Worm (Caenorhabditis elegans) whole organism, L1 larva: Measurements from ENCODE around the gene twk-9.
A peak's percentile ranks its signal among the peaks of the same experiment; 100 is the strongest.

Source experiments
- C16A3.4 ChIP-seq: fragments of 150-350 bp; optimal IDR thresholded peaks from 2 replicates; lab custom pipeline; 2014; ENCODE audit warnings: missing biosample characterization, missing genetic modification characterization
- F16B12.6 ChIP-seq: fragments of 150-350 bp; optimal IDR thresholded peaks from 2 replicates; lab custom pipeline; 2014; ENCODE audit warnings: missing biosample characterization, missing genetic modification characterization
- blmp-1 ChIP-seq: fragments of 150-350 bp; optimal IDR thresholded peaks from 2 replicates; lab custom pipeline; 2014; ENCODE audit warnings: missing biosample characterization, missing genetic modification characterization
- ceh-8 ChIP-seq: fragments of 200-800 bp; sonication (Bioruptor generic); optimal IDR thresholded peaks from 2 replicates; lab custom pipeline; 2018; ENCODE audit warnings: mild to moderate bottlenecking, missing genetic modification characterization, moderate library complexity, missing compliant biosample characterization
- ceh-82 ChIP-seq, 3 experiments: fragments of 150-350 bp in 1 of 3; sonication (generic microtip) in 2 of 3; optimal IDR thresholded peaks; 2 replicates each; lab custom pipeline; 2014 to 2017; ENCODE audit warnings: missing biosample characterization in 3 of 3, missing genetic modification characterization in 3 of 3
- ceh-88 ChIP-seq: fragments of 200-800 bp; sonication (Bioruptor generic); IDR thresholded peaks from 2 replicates; pipeline ENCODE4 v1.3.6; 2022; ENCODE audit warnings: missing genetic modification characterization, missing compliant biosample characterization
- ceh-90 ChIP-seq: sonication (generic microtip); optimal IDR thresholded peaks from 2 replicates; lab custom pipeline; 2016; ENCODE audit warnings: missing genetic modification characterization, missing compliant biosample characterization
- ces-1 ChIP-seq: fragments of 150-350 bp; optimal IDR thresholded peaks from 2 replicates; lab custom pipeline; 2014; ENCODE audit warnings: missing biosample characterization, missing genetic modification reagents, missing genetic modification characterization
- dpl-1 ChIP-seq, 3 experiments: fragments of 150-350 bp in 2 of 3; sonication (generic microtip) in 1 of 3; optimal IDR thresholded peaks; 2 replicates each; lab custom pipeline; 2014 to 2017; ENCODE audit warnings: missing biosample characterization in 3 of 3, missing genetic modification characterization in 3 of 3, missing genetic modification reagents in 3 of 3
- efl-1 ChIP-seq, 4 experiments: fragments of 150-350 bp; optimal IDR thresholded peaks in 3 of 4; peaks in 1 of 4; 1 replicate in 1 of 4; 2 replicates in 3 of 4; lab custom pipeline; 2014; ENCODE audit warnings: missing biosample characterization in 2 of 4, missing genetic modification characterization in 2 of 4, missing genetic modification reagents in 2 of 4
- efl-3 ChIP-seq: fragments of 200-800 bp; sonication (Bioruptor generic); optimal IDR thresholded peaks from 2 replicates; lab custom pipeline; 2018; ENCODE audit warnings: mild to moderate bottlenecking, missing genetic modification characterization, missing compliant biosample characterization
- egl-13 ChIP-seq: sonication (generic microtip); optimal IDR thresholded peaks from 2 replicates; lab custom pipeline; 2016; ENCODE audit warnings: missing genotype, missing genetic modification reagents, missing genetic modification characterization, missing compliant biosample characterization
- egl-27 ChIP-seq, 2 experiments: fragments of 150-350 bp in 1 of 2; sonication (generic microtip); optimal IDR thresholded peaks; 3 replicates each; lab custom pipeline; 2017 to 2018; ENCODE audit warnings: missing biosample characterization in 2 of 2, missing genetic modification characterization in 2 of 2, missing genetic modification reagents in 2 of 2
- elt-3 ChIP-seq, 6 experiments: fragments of 150-350 bp in 1 of 6; sonication (generic microtip); optimal IDR thresholded peaks; 2 replicates each; lab custom pipeline; 2017 to 2018; ENCODE audit warnings: missing biosample characterization in 6 of 6, missing genetic modification characterization in 6 of 6, inconsistent platforms in 1 of 6
- fkh-10 ChIP-seq: sonication (generic microtip); optimal IDR thresholded peaks from 2 replicates; lab custom pipeline; 2017; ENCODE audit warnings: missing biosample characterization, missing genetic modification reagents, missing genetic modification characterization
- fkh-8 ChIP-seq: sonication (generic microtip); optimal IDR thresholded peaks from 2 replicates; lab custom pipeline; 2016; ENCODE audit warnings: mild to moderate bottlenecking, missing genetic modification characterization, missing compliant biosample characterization
- hpl-2 ChIP-seq: fragments of 150-350 bp; optimal IDR thresholded peaks from 2 replicates; lab custom pipeline; 2014; ENCODE audit warnings: missing biosample characterization, missing genetic modification reagents, missing genetic modification characterization
- isw-1 ChIP-seq: fragments of 200-800 bp; sonication (Bioruptor generic); IDR thresholded peaks from 2 replicates; pipeline ENCODE4 v1.3.6; 2022; ENCODE audit warnings: missing genetic modification characterization, missing compliant biosample characterization
- lin-14 ChIP-seq: fragments of 200-800 bp; sonication (Bioruptor generic); optimal IDR thresholded peaks from 2 replicates; lab custom pipeline; 2018; ENCODE audit warnings: mild to moderate bottlenecking, missing genetic modification characterization, moderate library complexity, missing compliant biosample characterization
- lin-15B ChIP-seq: fragments of 150-350 bp; sonication (generic microtip); optimal IDR thresholded peaks from 3 replicates; lab custom pipeline; 2014; ENCODE audit warnings: missing biosample characterization, missing genetic modification characterization
- lin-35 ChIP-seq, 2 experiments: fragments of 150-350 bp; optimal IDR thresholded peaks; 2 replicates each; lab custom pipeline; 2014; ENCODE audit warnings: missing biosample characterization in 2 of 2, missing genetic modification characterization in 2 of 2, missing genetic modification reagents in 2 of 2
- lir-3 ChIP-seq: sonication (generic microtip); optimal IDR thresholded peaks from 2 replicates; lab custom pipeline; 2016; ENCODE audit warnings: mild to moderate bottlenecking, missing genetic modification characterization, moderate library complexity, missing compliant biosample characterization; ENCODE audit not compliant: poor library complexity
- lsy-2 ChIP-seq, 2 experiments: fragments of 150-350 bp; optimal IDR thresholded peaks; 2 replicates each; lab custom pipeline; 2014; ENCODE audit warnings: missing biosample characterization in 2 of 2, missing genetic modification characterization in 2 of 2
- mab-9 ChIP-seq: fragments of 200-800 bp; sonication (Bioruptor generic); IDR thresholded peaks from 2 replicates; pipeline ENCODE4 v1.3.6; 2022; ENCODE audit warnings: missing genetic modification reagents, missing genetic modification characterization, missing compliant biosample characterization
- mep-1 ChIP-seq: fragments of 150-350 bp; optimal IDR thresholded peaks from 2 replicates; lab custom pipeline; 2014; ENCODE audit warnings: missing biosample characterization, missing genetic modification characterization
- nhr-19 ChIP-seq: fragments of 200-800 bp; sonication (Bioruptor generic); conservative IDR thresholded peaks from 2 replicates; pipeline ENCODE4 v1.3.6; 2022; ENCODE audit warnings: missing genetic modification characterization, missing compliant biosample characterization
- nhr-20 ChIP-seq: sonication (generic microtip); optimal IDR thresholded peaks from 2 replicates; lab custom pipeline; 2016; ENCODE audit warnings: mild to moderate bottlenecking, missing genetic modification characterization, missing compliant biosample characterization
- nhr-47 ChIP-seq: sonication (generic microtip); optimal IDR thresholded peaks from 2 replicates; lab custom pipeline; 2016; ENCODE audit warnings: mild to moderate bottlenecking, missing genetic modification characterization, moderate library complexity, missing compliant biosample characterization
- nhr-71 ChIP-seq: sonication (generic microtip); optimal IDR thresholded peaks from 2 replicates; lab custom pipeline; 2016; ENCODE audit warnings: mild to moderate bottlenecking, missing genetic modification characterization, moderate library complexity, missing compliant biosample characterization
- nhr-85 ChIP-seq: sonication (generic microtip); peaks from one replicate; lab custom pipeline; 2016; ENCODE audit warnings: missing genetic modification characterization, inconsistent platforms, missing compliant biosample characterization
- nhr-90 ChIP-seq: sonication (generic microtip); optimal IDR thresholded peaks from 2 replicates; lab custom pipeline; 2016; ENCODE audit warnings: mild to moderate bottlenecking, missing genetic modification characterization, missing compliant biosample characterization; ENCODE audit not compliant: poor library complexity
- pag-3 ChIP-seq: sonication (generic microtip); optimal IDR thresholded peaks from 2 replicates; lab custom pipeline; 2017; ENCODE audit warnings: missing genetic modification characterization, mild to moderate bottlenecking, missing compliant biosample characterization, antibody characterized with exemption, borderline replicate concordance; ENCODE audit not compliant: insufficient read depth
- pqm-1 ChIP-seq: sonication (generic microtip); optimal IDR thresholded peaks from 3 replicates; lab custom pipeline; 2017; ENCODE audit warnings: missing biosample characterization, missing genetic modification characterization
- skn-1 ChIP-seq: fragments of 150-350 bp; optimal IDR thresholded peaks from 2 replicates; lab custom pipeline; 2014; ENCODE audit warnings: missing biosample characterization, missing genetic modification characterization
- snu-23 ChIP-seq: sonication (generic microtip); optimal IDR thresholded peaks from 2 replicates; lab custom pipeline; 2016; ENCODE audit warnings: missing genetic modification characterization, missing compliant biosample characterization
- sptf-1 ChIP-seq: fragments of 150-350 bp; optimal IDR thresholded peaks from 2 replicates; lab custom pipeline; 2014; ENCODE audit warnings: missing biosample characterization, missing genetic modification characterization
- sup-37 ChIP-seq: fragments of 200-800 bp; sonication (Bioruptor generic); optimal IDR thresholded peaks from 2 replicates; lab custom pipeline; 2018; ENCODE audit warnings: mild to moderate bottlenecking, missing genetic modification characterization, missing compliant biosample characterization
- swsn-7 ChIP-seq: sonication (generic microtip); optimal IDR thresholded peaks from 2 replicates; lab custom pipeline; 2016; ENCODE audit warnings: missing genetic modification characterization, missing compliant biosample characterization
- tlp-1 ChIP-seq: fragments of 150-350 bp; optimal IDR thresholded peaks from 2 replicates; lab custom pipeline; 2014; ENCODE audit warnings: missing biosample characterization, missing genetic modification characterization
- unc-130 ChIP-seq: fragments of 150-350 bp; optimal IDR thresholded peaks from 2 replicates; lab custom pipeline; 2017; ENCODE audit warnings: missing biosample characterization, missing genetic modification characterization, inconsistent platforms
- unc-30 ChIP-seq: sonication (generic microtip); optimal IDR thresholded peaks from 2 replicates; lab custom pipeline; 2017; ENCODE audit warnings: missing biosample characterization, missing genetic modification characterization
- xbp-1 ChIP-seq: sonication (generic microtip); optimal IDR thresholded peaks from 2 replicates; lab custom pipeline; 2016; ENCODE audit warnings: missing genetic modification characterization, missing compliant biosample characterization
- zip-4 ChIP-seq: fragments of 200-800 bp; sonication (Bioruptor generic); optimal IDR thresholded peaks from 2 replicates; lab custom pipeline; 2018; ENCODE audit warnings: mild to moderate bottlenecking, missing genetic modification characterization, moderate library complexity, missing compliant biosample characterization
- ztf-4 ChIP-seq: fragments of 150-350 bp; optimal IDR thresholded peaks from 2 replicates; lab custom pipeline; 2014; ENCODE audit warnings: missing biosample characterization, missing genetic modification characterization

Gene twk-9

ce11 chrIV:9697869-9698268 lies 4.9 kb downstream of the twk-9 start:
- no peak for TF ChIP-seq nhr-85
- no peak for TF ChIP-seq nhr-19 (GFP tag; lab: Robert Waterston, UW)
- no peak for TF ChIP-seq xbp-1
- TF ChIP-seq ceh-88 = no peak
- no peak for TF ChIP-seq dpl-1 (GFP tag; optimal IDR thresholded peaks at IDR 0.05; lab: Kevin White, UChicago)
- no peak for TF ChIP-seq pqm-1 (tag; lab: Kevin White, UChicago)
- no peak for TF ChIP-seq efl-3 (GFP tag; lab: Kevin White, UChicago)
- no peak for TF ChIP-seq nhr-90 (tag; lab: Kevin White, UChicago)
- no peak for TF ChIP-seq sptf-1
- TF ChIP-seq skn-1 (tag; lab: Kevin White, UChicago) = no peak
- no peak for TF ChIP-seq nhr-20 (tag; lab: Kevin White, UChicago)
- no peak for TF ChIP-seq lin-35 (GFP tag; optimal IDR thresholded peaks at IDR 0.05; lab: Kevin White, UChicago)
- TF ChIP-seq hpl-2 (GFP tag; lab: Kevin White, UChicago) = no peak
- TF ChIP-seq F16B12.6 = no peak
- no peak for TF ChIP-seq lir-3 (tag; lab: Kevin White, UChicago)

ce11 chrIV:9699062-9699461 lies 6.1 kb downstream of the twk-9 start:
- TF ChIP-seq egl-27 (tag; optimal IDR thresholded peaks at IDR 0.05; lab: Kevin White, UChicago) = no peak
- no peak for TF ChIP-seq nhr-71
- TF ChIP-seq sup-37 (GFP tag; lab: Kevin White, UChicago) = no peak
- no peak for TF ChIP-seq tlp-1 (tag; lab: Kevin White, UChicago)
- TF ChIP-seq ceh-82 (tag; optimal IDR thresholded peaks at IDR 0.05; lab: Kevin White, UChicago) = no peak
- TF ChIP-seq lin-14 = no peak
- TF ChIP-seq efl-1 (optimal IDR thresholded peaks at IDR 0.05; lab: Kevin White, UChicago) = no peak
- TF ChIP-seq efl-1 (GFP tag; optimal IDR thresholded peaks at IDR 0.05 in 1 of 2; lab: Kevin White, UChicago) = no peak
- no peak for TF ChIP-seq ces-1 (GFP tag; lab: Kevin White, UChicago)
- TF ChIP-seq mep-1 (tag; lab: Kevin White, UChicago) = no peak
- no peak for TF ChIP-seq egl-13 (tag; lab: Kevin White, UChicago)
- TF ChIP-seq fkh-8 (tag; lab: Kevin White, UChicago) = no peak
- no peak for TF ChIP-seq elt-3 (tag; optimal IDR thresholded peaks at IDR 0.05; lab: Kevin White, UChicago)
- TF ChIP-seq mab-9 (GFP tag; lab: Robert Waterston, UW) = no peak
- TF ChIP-seq fkh-10 (GFP tag; lab: Kevin White, UChicago) = no peak
- no peak for TF ChIP-seq zip-4 (GFP tag; lab: Kevin White, UChicago)
- TF ChIP-seq nhr-19 (GFP tag; lab: Robert Waterston, UW) = no peak
- no peak for TF ChIP-seq pag-3 (tag; lab: Kevin White, UChicago)

- TF ChIP-seq sup-37 (GFP tag; lab: Kevin White, UChicago) (no peak), snu-23 (peak; percentile 57), elt-3 (tag; optimal IDR thresholded peaks at IDR 0.05; lab: Kevin White, UChicago) (peak in 1 of 6 experiments; percentile 9), lin-35 (GFP tag; optimal IDR thresholded peaks at IDR 0.05; lab: Kevin White, UChicago) (peak; percentile 50 to 65), nhr-20 (tag; lab: Kevin White, UChicago) (peak; percentile 32), unc-30 (no peak), unc-130 (tag; lab: Kevin White, UChicago) (no peak), ztf-4 (tag; lab: Kevin White, UChicago) (no peak), ceh-8 (no peak), nhr-71 (peak; percentile 59), isw-1 (GFP tag; lab: Robert Waterston, UW) (peak; percentile 17; the same call in 1 of the 2 replicates), nhr-19 (GFP tag; lab: Robert Waterston, UW) (no peak), lin-14 (no peak), nhr-47 (tag; lab: Kevin White, UChicago) (peak; percentile 36), fkh-8 (tag; lab: Kevin White, UChicago) (no peak), xbp-1 (peak; percentile 16), skn-1 (tag; lab: Kevin White, UChicago) (peak; percentile 45), swsn-7 (peak; percentile 35), efl-1 (optimal IDR thresholded peaks at IDR 0.05; lab: Kevin White, UChicago) (peak; percentile 42 to 55), efl-1 (GFP tag; optimal IDR thresholded peaks at IDR 0.05 in 1 of 2; lab: Kevin White, UChicago) (peak; percentile 55 to 89), blmp-1 (tag; lab: Kevin White, UChicago) (peak; percentile 55), dpl-1 (GFP tag; optimal IDR thresholded peaks at IDR 0.05; lab: Kevin White, UChicago) (peak; percentile 34 to 68 (median 51)), nhr-90 (tag; lab: Kevin White, UChicago) (peak; percentile 4), ceh-90 (tag; lab: Kevin White, UChicago) (no peak), lsy-2 (tag; optimal IDR thresholded peaks at IDR 0.05; lab: Kevin White, UChicago) (peak; percentile 96 to 99), ceh-82 (tag; optimal IDR thresholded peaks at IDR 0.05; lab: Kevin White, UChicago) (peak in 2 of 3 experiments; percentile 23 to 35), F16B12.6 (peak; percentile 90), sptf-1 (no peak), zip-4 (GFP tag; lab: Kevin White, UChicago) (no peak), C16A3.4 (tag; lab: Kevin White, UChicago) (peak; percentile 43), lin-15B (tag; lab: Kevin White, UChicago) (peak; percentile 3), mep-1 (tag; lab: Kevin White, UChicago) (peak; percentile 73)
- TF ChIP-seq, all 84 proteins: peak for 20
Measured at ce11 chrIV:9706704-9707197, 13.8 kb downstream of the twk-9 start, which contains the start of the genes dcaf-1 and dph-3. dcaf-1 (minus strand) TSS chrIV:9706723. dph-3 (plus strand) TSS chrIV:9707147.
